Worm (Caenorhabditis elegans) whole organism, L4 larva: ENCODE results near the gene D1086.18.
A peak's percentile ranks its signal among the peaks of the same experiment; 100 is the strongest.

Experiments used
- D1046.2 ChIP-seq: fragments of 200-800 bp; sonication (Bioruptor generic); IDR thresholded peaks from 2 replicates; pipeline ENCODE4 v1.3.6; 2022; ENCODE audit warnings: missing genetic modification characterization, missing compliant biosample characterization
- F37D6.2 ChIP-seq: sonication (generic microtip); optimal IDR thresholded peaks from 2 replicates; lab custom pipeline; 2016; ENCODE audit warnings: mild to moderate bottlenecking, missing genetic modification characterization, missing compliant biosample characterization
- F44E2.7 ChIP-seq: fragments of 200-800 bp; sonication (Bioruptor generic); IDR thresholded peaks from 2 replicates; pipeline ENCODE4 v2.1.2; 2022; ENCODE audit warnings: missing genetic modification characterization, missing compliant biosample characterization
- T26A8.4 ChIP-seq: fragments of 200-800 bp; sonication (Bioruptor generic); IDR thresholded peaks from 2 replicates; pipeline ENCODE4 v1.3.6; 2022; ENCODE audit warnings: missing genetic modification characterization, missing compliant biosample characterization
- Y75B8A.6 ChIP-seq: fragments of 200-800 bp; sonication (Bioruptor generic); IDR thresholded peaks from 2 replicates; pipeline ENCODE4 v1.3.6; 2022; ENCODE audit warnings: missing genetic modification reagents, missing genetic modification characterization, missing compliant biosample characterization
- ZK337.2 ChIP-seq: fragments of 200-800 bp; sonication (Bioruptor generic); IDR thresholded peaks from 2 replicates; pipeline ENCODE4 v1.3.6; 2022; ENCODE audit warnings: missing genetic modification reagents, missing genetic modification characterization, missing compliant biosample characterization
- aly-2 ChIP-seq: sonication (generic microtip); optimal IDR thresholded peaks from 2 replicates; lab custom pipeline; 2018; ENCODE audit warnings: missing biosample characterization, missing genetic modification characterization
- arid-1 ChIP-seq: fragments of 200-800 bp; sonication (Bioruptor generic); conservative IDR thresholded peaks from 2 replicates; pipeline ENCODE4 v1.3.6; 2022; ENCODE audit warnings: missing genetic modification reagents, missing genetic modification characterization, missing compliant biosample characterization
- attf-4 ChIP-seq: sonication (generic microtip); optimal IDR thresholded peaks from 3 replicates; lab custom pipeline; 2017; ENCODE audit warnings: missing biosample characterization, missing genetic modification characterization
- ceh-20 ChIP-seq: fragments of 200-800 bp; sonication (Bioruptor generic); IDR thresholded peaks from 2 replicates; pipeline ENCODE4 v1.3.6; 2022; ENCODE audit warnings: missing genetic modification reagents, missing genetic modification characterization, missing compliant biosample characterization
- ctbp-1 ChIP-seq: fragments of 200-800 bp; sonication (Bioruptor generic); IDR thresholded peaks from 2 replicates; pipeline ENCODE4 v1.3.6; 2022; ENCODE audit warnings: missing genetic modification reagents, missing genetic modification characterization, missing compliant biosample characterization
- daf-8 ChIP-seq: fragments of 200-800 bp; sonication (Bioruptor generic); IDR thresholded peaks from 2 replicates; pipeline ENCODE4 v1.3.6; 2022; ENCODE audit warnings: missing genetic modification characterization, missing compliant biosample characterization
- dmd-9 ChIP-seq: fragments of 200-800 bp; sonication (Bioruptor generic); IDR thresholded peaks from 2 replicates; pipeline ENCODE4 v1.3.6; 2022; ENCODE audit warnings: missing genetic modification reagents, missing genetic modification characterization, missing compliant biosample characterization
- duxl-1 ChIP-seq: sonication (generic microtip); optimal IDR thresholded peaks from 2 replicates; lab custom pipeline; 2016; ENCODE audit warnings: mild to moderate bottlenecking, missing genetic modification characterization, moderate library complexity, missing compliant biosample characterization; ENCODE audit not compliant: poor library complexity
- dve-1 ChIP-seq: sonication (generic microtip); optimal IDR thresholded peaks from 2 replicates; lab custom pipeline; 2017; ENCODE audit warnings: antibody characterized with exemption, mild to moderate bottlenecking, missing genetic modification characterization, missing compliant biosample characterization; ENCODE audit not compliant: insufficient read depth
- egl-43 ChIP-seq: fragments of 200-800 bp; sonication (Bioruptor generic); IDR thresholded peaks from 2 replicates; pipeline ENCODE4 v1.3.6; 2022; ENCODE audit warnings: missing genetic modification reagents, missing genetic modification characterization, missing compliant biosample characterization
- fkh-10 ChIP-seq: fragments of 150-350 bp; optimal IDR thresholded peaks from 2 replicates; lab custom pipeline; 2014; ENCODE audit warnings: missing biosample characterization, missing genetic modification reagents, missing genetic modification characterization
- hlh-11 ChIP-seq: fragments of 200-800 bp; sonication (Bioruptor generic); optimal IDR thresholded peaks from 2 replicates; lab custom pipeline; 2018; ENCODE audit warnings: mild to moderate bottlenecking, missing genetic modification characterization, missing compliant biosample characterization
- hlh-30 ChIP-seq: sonication (generic microtip); optimal IDR thresholded peaks from 2 replicates; lab custom pipeline; 2017; ENCODE audit warnings: antibody characterized with exemption, mild to moderate bottlenecking, missing genetic modification characterization, missing compliant biosample characterization; ENCODE audit not compliant: insufficient read depth
- hmg-1.1 ChIP-seq: fragments of 200-800 bp; sonication (Bioruptor generic); IDR thresholded peaks from 2 replicates; pipeline ENCODE4 v1.3.6; 2022; ENCODE audit warnings: missing genetic modification reagents, missing genetic modification characterization, missing compliant biosample characterization
- lim-7 ChIP-seq: fragments of 200-800 bp; sonication (Bioruptor generic); IDR thresholded peaks from 2 replicates; pipeline ENCODE4 v1.3.6; 2022; ENCODE audit warnings: missing genetic modification characterization, missing compliant biosample characterization
- lin-1 ChIP-seq: fragments of 200-800 bp; sonication (Bioruptor generic); IDR thresholded peaks from 2 replicates; pipeline ENCODE4 v1.3.6; 2022; ENCODE audit warnings: missing genetic modification reagents, missing genetic modification characterization, missing compliant biosample characterization
- lin-29 ChIP-seq: fragments of 200-800 bp; sonication (Bioruptor generic); IDR thresholded peaks from 2 replicates; pipeline ENCODE4 v1.3.6; 2022; ENCODE audit warnings: missing genetic modification reagents, missing genetic modification characterization, missing compliant biosample characterization
- lin-38 ChIP-seq: fragments of 200-800 bp; sonication (Bioruptor generic); IDR thresholded peaks from 2 replicates; pipeline ENCODE4 v1.3.6; 2022; ENCODE audit warnings: missing genetic modification reagents, missing genetic modification characterization, missing compliant biosample characterization
- madf-5 ChIP-seq, 2 experiments: fragments of 200-800 bp; sonication (Bioruptor generic); IDR thresholded peaks; 2 replicates each; pipeline ENCODE4 v1.3.6; 2022; ENCODE audit warnings: missing compliant biosample characterization in 2 of 2, missing genetic modification characterization in 2 of 2
- madf-9 ChIP-seq: fragments of 200-800 bp; sonication (Bioruptor generic); conservative IDR thresholded peaks from 2 replicates; pipeline ENCODE4 v1.3.6; 2022; ENCODE audit warnings: missing genetic modification reagents, missing genetic modification characterization, missing compliant biosample characterization
- mdt-29 ChIP-seq: fragments of 200-800 bp; sonication (Bioruptor generic); IDR thresholded peaks from 2 replicates; pipeline ENCODE4 v1.3.6; 2022; ENCODE audit warnings: missing genetic modification reagents, missing genetic modification characterization, missing compliant biosample characterization
- mes-2 ChIP-seq: sonication (generic microtip); optimal IDR thresholded peaks from 2 replicates; lab custom pipeline; 2016; ENCODE audit warnings: missing genotype, mild to moderate bottlenecking, missing genetic modification characterization, missing compliant biosample characterization; ENCODE audit not compliant: poor library complexity, severe bottlenecking
- mxl-2 ChIP-seq: fragments of 200-800 bp; sonication (Bioruptor generic); conservative IDR thresholded peaks from 2 replicates; pipeline ENCODE4 v1.3.6; 2022; ENCODE audit warnings: missing genetic modification reagents, missing genetic modification characterization, missing compliant biosample characterization
- nhr-10 ChIP-seq: fragments of 150-350 bp; optimal IDR thresholded peaks from 2 replicates; lab custom pipeline; 2014; ENCODE audit warnings: missing biosample characterization, missing genetic modification characterization
- nhr-102 ChIP-seq: sonication (generic microtip); optimal IDR thresholded peaks from 2 replicates; lab custom pipeline; 2016; ENCODE audit warnings: mild to moderate bottlenecking, missing genetic modification characterization, moderate library complexity, missing compliant biosample characterization
- nhr-41 ChIP-seq: fragments of 200-800 bp; sonication (Bioruptor generic); IDR thresholded peaks from 2 replicates; pipeline ENCODE4 v1.3.6; 2022; ENCODE audit warnings: missing genetic modification reagents, missing genetic modification characterization, missing compliant biosample characterization
- nhr-42 ChIP-seq: fragments of 200-800 bp; sonication (Bioruptor generic); IDR thresholded peaks from 2 replicates; pipeline ENCODE4 v1.3.6; 2022; ENCODE audit warnings: missing genetic modification characterization, missing compliant biosample characterization
- nhr-77 ChIP-seq: fragments of 150-350 bp; optimal IDR thresholded peaks from 2 replicates; lab custom pipeline; 2014; ENCODE audit warnings: missing biosample characterization, missing genetic modification characterization
- php-3 ChIP-seq: fragments of 200-800 bp; sonication (Bioruptor generic); IDR thresholded peaks from 2 replicates; pipeline ENCODE4 v1.3.6; 2022; ENCODE audit warnings: missing genetic modification reagents, missing genetic modification characterization, missing compliant biosample characterization
- rbr-2 ChIP-seq: sonication (generic microtip); optimal IDR thresholded peaks from 2 replicates; lab custom pipeline; 2016; ENCODE audit warnings: missing genotype, missing genetic modification characterization, missing compliant biosample characterization
- saeg-2 ChIP-seq: fragments of 200-800 bp; sonication (Bioruptor generic); IDR thresholded peaks from 2 replicates; pipeline ENCODE4 v1.3.6; 2022; ENCODE audit warnings: missing genetic modification reagents, missing genetic modification characterization, missing compliant biosample characterization
- set-16 ChIP-seq: fragments of 200-800 bp; sonication (Bioruptor generic); IDR thresholded peaks from 2 replicates; pipeline ENCODE4 v1.3.6; 2022; ENCODE audit warnings: missing genetic modification reagents, missing genetic modification characterization, missing compliant biosample characterization
- skn-1 ChIP-seq: fragments of 150-350 bp; optimal IDR thresholded peaks from 2 replicates; lab custom pipeline; 2014; ENCODE audit warnings: missing biosample characterization, missing genetic modification characterization
- snpc-1.2 ChIP-seq: fragments of 200-800 bp; sonication (Bioruptor generic); IDR thresholded peaks from 2 replicates; pipeline ENCODE4 v1.3.6; 2022; ENCODE audit warnings: missing genetic modification reagents, missing genetic modification characterization, missing compliant biosample characterization
- tag-97 ChIP-seq: fragments of 200-800 bp; sonication (Bioruptor generic); IDR thresholded peaks from 2 replicates; pipeline ENCODE4 v1.3.6; 2022; ENCODE audit warnings: missing genetic modification characterization, missing compliant biosample characterization
- unc-130 ChIP-seq: sonication (generic microtip); optimal IDR thresholded peaks from 2 replicates; lab custom pipeline; 2016; ENCODE audit warnings: missing genetic modification reagents, missing genetic modification characterization, missing compliant biosample characterization
- vab-7 ChIP-seq: fragments of 200-800 bp; sonication (Bioruptor generic); IDR thresholded peaks from 2 replicates; pipeline ENCODE4 v1.3.6; 2022; ENCODE audit warnings: missing genetic modification reagents, missing genetic modification characterization, missing compliant biosample characterization
- zag-1 ChIP-seq: fragments of 150-350 bp; optimal IDR thresholded peaks from 2 replicates; lab custom pipeline; 2014; ENCODE audit warnings: missing biosample characterization, missing genetic modification characterization
- zfp-3 ChIP-seq: fragments of 200-800 bp; sonication (Bioruptor generic); conservative IDR thresholded peaks from 2 replicates; pipeline ENCODE4 v1.3.6; 2022; ENCODE audit warnings: missing genetic modification reagents, missing genetic modification characterization, missing compliant biosample characterization
- zip-11 ChIP-seq: fragments of 200-800 bp; sonication (Bioruptor generic); IDR thresholded peaks from 2 replicates; pipeline ENCODE4 v1.3.6; 2022; ENCODE audit warnings: missing genetic modification characterization, missing compliant biosample characterization
- ztf-7 ChIP-seq: fragments of 150-350 bp; optimal IDR thresholded peaks from 2 replicates; lab custom pipeline; 2014; ENCODE audit warnings: missing biosample characterization, missing genetic modification characterization

D1086.18 gene

ce11 chrV:14085589-14085988 lies at the start of gene D1086.18:
D1086.18 (plus strand) TSS chrV:14085889.
- TF ChIP-seq attf-4 (tag; lab: Kevin White, UChicago) (no peak), aly-2 (tag; lab: Kevin White, UChicago) (no peak), ztf-7 (tag; lab: Kevin White, UChicago) (no peak), nhr-77 (no peak), fkh-10 (GFP tag; lab: Kevin White, UChicago) (no peak), nhr-10 (tag; lab: Kevin White, UChicago) (no peak), dmd-9 (no peak), zip-11 (GFP tag; lab: Robert Waterston, UW) (no peak), skn-1 (no peak), zag-1 (tag; lab: Kevin White, UChicago) (no peak), saeg-2 (GFP tag; lab: Robert Waterston, UW) (no peak), ceh-20 (no peak), mxl-2 (GFP tag; lab: Robert Waterston, UW) (no peak), nhr-41 (GFP tag; lab: Robert Waterston, UW) (no peak), hlh-30 (tag; lab: Kevin White, UChicago) (no peak)

DNA sequence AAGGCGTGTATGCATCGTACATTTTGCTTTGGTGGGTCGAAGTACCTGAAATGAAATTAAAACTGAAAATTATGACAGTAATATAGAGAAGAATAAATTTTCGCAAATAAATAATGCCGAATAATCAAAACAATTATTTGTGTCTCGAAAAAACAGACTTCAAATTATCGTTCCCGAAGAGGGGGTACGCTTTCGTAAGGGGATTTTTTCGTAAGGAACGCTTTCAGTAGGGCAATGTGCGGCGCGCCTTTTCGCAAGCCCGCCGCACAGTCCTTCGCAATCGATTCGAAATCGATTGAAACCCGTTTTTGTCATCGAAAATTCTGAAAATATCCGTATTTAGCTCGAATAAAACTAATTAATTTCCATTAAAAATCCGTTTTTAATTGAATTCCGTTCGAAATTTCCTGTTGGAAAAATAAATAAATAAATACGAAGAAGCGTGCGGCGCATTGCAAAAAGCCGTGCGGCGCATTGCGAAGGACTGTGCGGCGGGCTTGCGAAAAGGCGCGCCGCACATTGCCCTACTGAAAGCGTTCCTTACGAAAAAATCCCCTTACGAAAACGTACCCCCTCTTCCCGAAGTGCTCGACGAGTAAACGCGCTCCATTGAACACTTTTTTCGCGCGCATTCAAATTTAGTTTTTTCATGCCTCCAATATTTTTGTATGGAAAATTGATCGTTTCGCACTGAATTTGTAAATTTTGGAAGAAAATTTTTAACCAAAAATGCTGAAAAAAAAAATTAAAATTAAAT lies 47.2 kb upstream of the D1086.18 start, which contains the start of gene vps-39:
Gene vps-39, minus strand, starts transcription at position 51 of the 757 bp plus-strand sequence.
- TF ChIP-seq lin-1 (GFP tag; lab: Robert Waterston, UW) (peak; percentile 68), rbr-2 (tag; lab: Kevin White, UChicago) (peak; percentile 56), php-3 (GFP tag; lab: Robert Waterston, UW) (peak; percentile 86), daf-8 (GFP tag; lab: Robert Waterston, UW) (peak; percentile 71; the same call in 1 of the 2 replicates), ctbp-1 (GFP tag; lab: Robert Waterston, UW) (peak; percentile 90), saeg-2 (GFP tag; lab: Robert Waterston, UW) (peak; percentile 92), mes-2 (peak; percentile 57), F37D6.2 (tag; lab: Kevin White, UChicago) (peak; percentile 32), F44E2.7 (GFP tag; lab: Robert Waterston, UW) (peak; percentile 66; the same call in 1 of the 2 replicates), set-16 (peak; percentile 87), D1046.2 (peak; percentile 94), ceh-20 (peak; percentile 96), nhr-42 (GFP tag; lab: Robert Waterston, UW) (peak; percentile 95), dve-1 (tag; lab: Kevin White, UChicago) (peak; percentile 3), T26A8.4 (GFP tag; lab: Robert Waterston, UW) (peak; percentile 96), egl-43 (GFP tag; lab: Robert Waterston, UW) (peak; percentile 92), hmg-1.1 (GFP tag; lab: Robert Waterston, UW) (peak; percentile 95), lin-29 (GFP tag; lab: Robert Waterston, UW) (peak; percentile 86), mdt-29 (GFP tag; lab: Robert Waterston, UW) (peak; percentile 83), madf-9 (GFP tag; lab: Robert Waterston, UW) (peak; percentile 87), vab-7 (GFP tag; lab: Robert Waterston, UW) (peak; percentile 95), nhr-41 (GFP tag; lab: Robert Waterston, UW) (peak; percentile 72; the same call in 1 of the 2 replicates), unc-130 (GFP tag; lab: Kevin White, UChicago) (peak; percentile 43), madf-5 (GFP tag; IDR thresholded peaks at IDR 0.05; lab: Robert Waterston, UW) (0 out of 4 replicates have a peak, but pooled peaks of 1 of the 2 experiments have one; percentile 32), tag-97 (GFP tag; lab: Robert Waterston, UW) (0 out of 2 replicates have a peak, but pooled peaks have one; percentile 42), nhr-102 (tag; lab: Kevin White, UChicago) (peak; percentile 45), arid-1 (peak; percentile 84), duxl-1 (peak; percentile 47), zfp-3 (GFP tag; lab: Robert Waterston, UW) (peak; percentile 90), Y75B8A.6 (GFP tag; lab: Robert Waterston, UW) (0 out of 2 replicates have a peak, but pooled peaks have one; percentile 54), hlh-11 (tag; lab: Kevin White, UChicago) (peak; percentile 54), lin-38 (GFP tag; lab: Robert Waterston, UW) (peak; percentile 99), ZK337.2 (GFP tag; lab: Robert Waterston, UW) (0 out of 2 replicates have a peak, but pooled peaks have one; percentile 67), snpc-1.2 (GFP tag; lab: Robert Waterston, UW) (peak; percentile 90), lim-7 (GFP tag; lab: Robert Waterston, UW) (0 out of 2 replicates have a peak, but pooled peaks have one; percentile 51)
